Worm (Caenorhabditis elegans): Measurements from ENCODE around the gene spp-16.

- no peak for TF ChIP-seq nhr-21 (tag; optimal IDR thresholded peaks at IDR 0.05)
- no peak for TF ChIP-seq nhr-237 (tag; optimal IDR thresholded peaks at IDR 0.05)
- no peak for TF ChIP-seq egl-27 (tag; optimal IDR thresholded peaks at IDR 0.05)
- TF ChIP-seq zag-1 (tag; optimal IDR thresholded peaks at IDR 0.05): no peak
- TF ChIP-seq ama-1 (optimal IDR thresholded peaks at IDR 0.05): peak; percentile 47
- TF ChIP-seq ztf-11 (tag; optimal IDR thresholded peaks at IDR 0.05): no peak
- no peak for TF ChIP-seq mab-5 (tag; optimal IDR thresholded peaks at IDR 0.05)
- TF ChIP-seq peb-1 (tag; optimal IDR thresholded peaks at IDR 0.05): no peak
- no peak for TF ChIP-seq fos-1 (tag; optimal IDR thresholded peaks at IDR 0.05)
Measured at ce11 chrV:10889774-10890173, 11.3 kb downstream of the spp-16 start.
